Worm (Caenorhabditis elegans) whole organism, late embryonic: ENCODE measurements around the gene srw-117.

Experiments
- fkh-10 ChIP-seq: fragments of 150-350 bp; optimal IDR thresholded peaks from 2 replicates; lab custom pipeline; 2014; ENCODE audit warnings: missing biosample characterization, missing genetic modification reagents, missing genetic modification characterization
- hlh-6 ChIP-seq: sonication (generic microtip); optimal IDR thresholded peaks from 2 replicates; lab custom pipeline; 2016; ENCODE audit warnings: missing genotype, missing genetic modification characterization, missing compliant biosample characterization
- lin-11 ChIP-seq: fragments of 200-800 bp; sonication (Bioruptor generic); optimal IDR thresholded peaks from 2 replicates; lab custom pipeline; 2018; ENCODE audit warnings: mild to moderate bottlenecking, missing genetic modification characterization, missing compliant biosample characterization
- pha-2 ChIP-seq: sonication (generic microtip); optimal IDR thresholded peaks from 2 replicates; lab custom pipeline; 2017; ENCODE audit warnings: mild to moderate bottlenecking, missing genetic modification characterization, missing compliant biosample characterization

DNA sequence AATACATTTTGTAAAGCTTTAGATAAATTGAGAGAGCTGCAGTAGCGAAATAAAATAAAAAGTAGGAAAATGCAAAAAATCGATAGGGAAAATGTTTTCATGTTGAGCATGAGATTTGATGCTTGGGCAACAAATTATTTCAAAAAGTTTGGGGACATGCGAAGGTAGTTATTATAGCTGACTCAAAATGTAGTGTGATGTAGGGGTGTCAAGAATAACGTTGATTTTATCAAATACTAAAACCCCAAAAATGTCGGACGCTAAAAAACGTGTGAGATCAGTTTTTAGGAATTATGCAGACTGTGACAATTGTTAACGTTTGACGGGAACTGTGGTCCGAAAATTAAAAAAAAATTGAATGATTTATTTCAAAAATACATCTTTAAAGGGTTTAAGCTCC, 38.1 kb upstream of the srw-117 start, which contains the start of gene irld-12:
- TF ChIP-seq pha-2 (tag; lab: Kevin White, UChicago) (no peak), lin-11 (tag; lab: Kevin White, UChicago) (no peak), hlh-6 (tag; lab: Kevin White, UChicago) (no peak), fkh-10 (GFP tag; lab: Kevin White, UChicago) (no peak)
